Worm (Caenorhabditis elegans) whole organism, midembryonic: ENCODE results near the gene mig-23.

ENCODE experiments used
- T22C8.4 ChIP-seq: fragments of 200-800 bp; sonication (Bioruptor generic); IDR thresholded peaks from 2 replicates; pipeline ENCODE4 v1.3.6; 2022; ENCODE audit warnings: missing genetic modification characterization, missing compliant biosample characterization
- cog-1 ChIP-seq: sonication (generic microtip); optimal IDR thresholded peaks from 2 replicates; lab custom pipeline; 2016; ENCODE audit warnings: missing genetic modification characterization, missing compliant biosample characterization
- flt-1 ChIP-seq: fragments of 200-800 bp; sonication (Bioruptor generic); IDR thresholded peaks from 2 replicates; pipeline ENCODE4 v1.3.6; 2022; ENCODE audit warnings: missing genetic modification characterization, missing compliant biosample characterization
- klf-2 ChIP-seq: fragments of 200-800 bp; sonication (Bioruptor generic); conservative IDR thresholded peaks from 2 replicates; pipeline ENCODE4 v1.3.6; 2022; ENCODE audit warnings: missing genetic modification reagents, missing genetic modification characterization, missing compliant biosample characterization
- med-1 ChIP-seq: sonication (generic microtip); optimal IDR thresholded peaks from 2 replicates; lab custom pipeline; 2017; ENCODE audit warnings: missing genetic modification characterization, mild to moderate bottlenecking, missing compliant biosample characterization, antibody characterized with exemption, missing genetic modification reagents; ENCODE audit not compliant: insufficient read depth
- ref-1 ChIP-seq: fragments of 200-800 bp; sonication (Bioruptor generic); conservative IDR thresholded peaks from 2 replicates; pipeline ENCODE4 v1.3.6; 2022; ENCODE audit warnings: missing genetic modification reagents, missing genetic modification characterization, missing compliant biosample characterization
- tab-1 ChIP-seq: fragments of 200-800 bp; sonication (Bioruptor generic); IDR thresholded peaks from 2 replicates; pipeline ENCODE4 v1.3.6; 2022; ENCODE audit warnings: missing genetic modification characterization, missing compliant biosample characterization
- ztf-23 ChIP-seq: fragments of 200-800 bp; sonication (Bioruptor generic); IDR thresholded peaks from 2 replicates; pipeline ENCODE4 v1.3.6; 2022; ENCODE audit warnings: missing genetic modification reagents, missing genetic modification characterization, missing compliant biosample characterization
- ztf-29 ChIP-seq: fragments of 200-800 bp; sonication (Bioruptor generic); IDR thresholded peaks from 2 replicates; pipeline ENCODE4 v1.3.6; 2022; ENCODE audit warnings: missing genetic modification reagents, missing genetic modification characterization, missing compliant biosample characterization

Gene mig-23

ce11 chrX:5905764-5906163 is 42.9 kb downstream of the mig-23 start:
- TF ChIP-seq tab-1 (GFP tag; lab: Robert Waterston, UW) (0 out of 2 replicates have a peak, but pooled peaks have one; percentile 42), flt-1 (GFP tag; lab: Robert Waterston, UW) (0 out of 2 replicates have a peak, but pooled peaks have one; percentile 21), ztf-29 (no peak), ztf-23 (GFP tag; lab: Robert Waterston, UW) (no peak), T22C8.4 (GFP tag; lab: Robert Waterston, UW) (no peak), cog-1 (no peak), ref-1 (GFP tag; lab: Robert Waterston, UW) (no peak), med-1 (GFP tag; lab: Kevin White, UChicago) (no peak), klf-2 (GFP tag; lab: Robert Waterston, UW) (no peak)

- no peak for TF ChIP-seq flt-1 (GFP tag; lab: Robert Waterston, UW)
- no peak for TF ChIP-seq klf-2 (GFP tag; lab: Robert Waterston, UW)
- TF ChIP-seq ztf-23 (GFP tag; lab: Robert Waterston, UW): no peak
- TF ChIP-seq med-1 (GFP tag; lab: Kevin White, UChicago): no peak
- no peak for TF ChIP-seq T22C8.4 (GFP tag; lab: Robert Waterston, UW)
- no peak for TF ChIP-seq cog-1
- no peak for TF ChIP-seq ref-1 (GFP tag; lab: Robert Waterston, UW)
- no peak for TF ChIP-seq ztf-29
Observed at ce11 chrX:5904603-5905081, 44.0 kb downstream of the mig-23 start, which contains the start of gene nlp-49. TSS of gene nlp-49 (plus strand) at chrX:5904653.

ce11 chrX:5903896-5904295 is 44.8 kb downstream of the mig-23 start:
- no peak for TF ChIP-seq tab-1 (GFP tag; lab: Robert Waterston, UW)
- no peak for TF ChIP-seq ref-1 (GFP tag; lab: Robert Waterston, UW)
- TF ChIP-seq med-1 (GFP tag; lab: Kevin White, UChicago): no peak
- TF ChIP-seq flt-1 (GFP tag; lab: Robert Waterston, UW): no peak
- TF ChIP-seq ztf-29: no peak
- no peak for TF ChIP-seq klf-2 (GFP tag; lab: Robert Waterston, UW)

- no peak for TF ChIP-seq cog-1
- no peak for TF ChIP-seq tab-1 (GFP tag; lab: Robert Waterston, UW)
- no peak for TF ChIP-seq ref-1 (GFP tag; lab: Robert Waterston, UW)
- no peak for TF ChIP-seq flt-1 (GFP tag; lab: Robert Waterston, UW)
- TF ChIP-seq ztf-23 (GFP tag; lab: Robert Waterston, UW): no peak
- no peak for TF ChIP-seq ztf-29
- no peak for TF ChIP-seq T22C8.4 (GFP tag; lab: Robert Waterston, UW)
- no peak for TF ChIP-seq klf-2 (GFP tag; lab: Robert Waterston, UW)
- TF ChIP-seq med-1 (GFP tag; lab: Kevin White, UChicago): no peak
Observed at ce11 chrX:5901499-5901898, 47.2 kb downstream of the mig-23 start.

- no peak for TF ChIP-seq T22C8.4 (GFP tag; lab: Robert Waterston, UW)
- TF ChIP-seq ztf-23 (GFP tag; lab: Robert Waterston, UW): no peak
- no peak for TF ChIP-seq ref-1 (GFP tag; lab: Robert Waterston, UW)
- TF ChIP-seq flt-1 (GFP tag; lab: Robert Waterston, UW): no peak
- no peak for TF ChIP-seq cog-1
- TF ChIP-seq klf-2 (GFP tag; lab: Robert Waterston, UW): no peak
- TF ChIP-seq tab-1 (GFP tag; lab: Robert Waterston, UW): no peak
- no peak for TF ChIP-seq ztf-29
- TF ChIP-seq med-1 (GFP tag; lab: Kevin White, UChicago): no peak
Observed at ce11 chrX:5897038-5897437, 51.6 kb downstream of the mig-23 start, which contains the start of gene tbc-16. TSS of gene tbc-16 (plus strand) at chrX:5897338.

ce11 chrX:5896001-5896400 is 52.7 kb downstream of the mig-23 start:
- no peak for TF ChIP-seq med-1 (GFP tag; lab: Kevin White, UChicago)
- TF ChIP-seq ztf-23 (GFP tag; lab: Robert Waterston, UW): no peak
- TF ChIP-seq ztf-29: no peak
- TF ChIP-seq T22C8.4 (GFP tag; lab: Robert Waterston, UW): no peak
- no peak for TF ChIP-seq tab-1 (GFP tag; lab: Robert Waterston, UW)
- TF ChIP-seq klf-2 (GFP tag; lab: Robert Waterston, UW): no peak
- no peak for TF ChIP-seq ref-1 (GFP tag; lab: Robert Waterston, UW)
- no peak for TF ChIP-seq cog-1
- no peak for TF ChIP-seq flt-1 (GFP tag; lab: Robert Waterston, UW)
